Worm (Caenorhabditis elegans) whole organism, early embryonic: ENCODE measurements around the gene R07E5.7.

Source experiments
- aly-1 ChIP-seq: sonication (generic microtip); optimal IDR thresholded peaks from 2 replicates; lab custom pipeline; 2016; ENCODE audit warnings: missing genetic modification characterization, missing compliant biosample characterization
- ama-1 ChIP-seq: fragments of 150-350 bp; optimal IDR thresholded peaks from 2 replicates; lab custom pipeline; 2014
- ceh-36 ChIP-seq: sonication (generic microtip); optimal IDR thresholded peaks from 2 replicates; lab custom pipeline; 2016; ENCODE audit warnings: missing genetic modification characterization, inconsistent platforms, missing compliant biosample characterization
- flt-1 ChIP-seq: fragments of 200-800 bp; sonication (Bioruptor generic); IDR thresholded peaks from 2 replicates; pipeline ENCODE4 v1.3.6; 2022; ENCODE audit warnings: missing genetic modification characterization, missing compliant biosample characterization
- sea-1 ChIP-seq: fragments of 200-800 bp; sonication (Bioruptor generic); conservative IDR thresholded peaks from 2 replicates; pipeline ENCODE4 v1.3.6; 2022; ENCODE audit warnings: missing genetic modification characterization, missing compliant biosample characterization
- tra-4 ChIP-seq: sonication (generic microtip); optimal IDR thresholded peaks from 2 replicates; lab custom pipeline; 2017; ENCODE audit warnings: missing genetic modification characterization, missing compliant biosample characterization

ce11 chrIII:4456579-4456978 is 37.6 kb upstream of the R07E5.7 start:
- TF ChIP-seq flt-1 (GFP tag; lab: Robert Waterston, UW) (no peak), sea-1 (GFP tag; lab: Robert Waterston, UW) (no peak), tra-4 (tag; lab: Kevin White, UChicago) (no peak), ama-1 (lab: Kevin White, UChicago) (no peak), aly-1 (tag; lab: Kevin White, UChicago) (no peak), ceh-36 (no peak)
